Worm (Caenorhabditis elegans) whole organism, L4 larva: Measurements from ENCODE around the gene C01G10.9.

Experiments
- F37D6.2 ChIP-seq: sonication (generic microtip); optimal IDR thresholded peaks from 2 replicates; lab custom pipeline; 2016; ENCODE audit warnings: mild to moderate bottlenecking, missing genetic modification characterization, missing compliant biosample characterization
- F49E8.2 ChIP-seq: sonication (generic microtip); optimal IDR thresholded peaks from 2 replicates; lab custom pipeline; 2016; ENCODE audit warnings: missing compliant biosample characterization, mild to moderate bottlenecking, missing genetic modification characterization, borderline replicate concordance
- R02D3.7 ChIP-seq: fragments of 150-350 bp; sonication (generic microtip); optimal IDR thresholded peaks from 3 replicates; lab custom pipeline; 2014; ENCODE audit warnings: missing biosample characterization, missing genetic modification characterization
- T26A8.4 ChIP-seq: fragments of 200-800 bp; sonication (Bioruptor generic); IDR thresholded peaks from 2 replicates; pipeline ENCODE4 v1.3.6; 2022; ENCODE audit warnings: missing genetic modification characterization, missing compliant biosample characterization
- Y48G9A.11 ChIP-seq: fragments of 200-800 bp; sonication (Bioruptor generic); IDR thresholded peaks from 2 replicates; pipeline ENCODE4 v1.3.6; 2022; ENCODE audit warnings: missing genetic modification reagents, missing genetic modification characterization, missing compliant biosample characterization
- Y5F2A.4 ChIP-seq: fragments of 200-800 bp; sonication (Bioruptor generic); optimal IDR thresholded peaks from 2 replicates; lab custom pipeline; 2018; ENCODE audit warnings: mild to moderate bottlenecking, missing genetic modification characterization, missing compliant biosample characterization
- aly-2 ChIP-seq: sonication (generic microtip); optimal IDR thresholded peaks from 2 replicates; lab custom pipeline; 2018; ENCODE audit warnings: missing biosample characterization, missing genetic modification characterization
- ama-1 ChIP-seq: fragments of 150-350 bp; optimal IDR thresholded peaks from 2 replicates; lab custom pipeline; 2014; ENCODE audit warnings: inconsistent platforms, mixed read lengths
- arid-1 ChIP-seq: fragments of 200-800 bp; sonication (Bioruptor generic); conservative IDR thresholded peaks from 2 replicates; pipeline ENCODE4 v1.3.6; 2022; ENCODE audit warnings: missing genetic modification reagents, missing genetic modification characterization, missing compliant biosample characterization
- ceh-20 ChIP-seq: fragments of 200-800 bp; sonication (Bioruptor generic); IDR thresholded peaks from 2 replicates; pipeline ENCODE4 v1.3.6; 2022; ENCODE audit warnings: missing genetic modification reagents, missing genetic modification characterization, missing compliant biosample characterization
- ceh-32 ChIP-seq: sonication (generic microtip); optimal IDR thresholded peaks from 2 replicates; lab custom pipeline; 2016; ENCODE audit warnings: mild to moderate bottlenecking, missing genetic modification characterization, missing compliant biosample characterization; ENCODE audit not compliant: poor library complexity
- cey-2 ChIP-seq: sonication (generic microtip); optimal IDR thresholded peaks from 3 replicates; lab custom pipeline; 2017; ENCODE audit warnings: missing genetic modification characterization, mild to moderate bottlenecking, missing compliant biosample characterization, antibody characterized with exemption, borderline replicate concordance; ENCODE audit not compliant: insufficient read depth
- daf-16 ChIP-seq, 3 experiments: sonication (generic microtip); optimal IDR thresholded peaks; 2 replicates each; lab custom pipeline; 2016 to 2017; ENCODE audit warnings: missing genetic modification characterization in 3 of 3, missing genetic modification reagents in 3 of 3, mild to moderate bottlenecking in 2 of 3, missing compliant biosample characterization in 2 of 3, missing biosample characterization in 1 of 3, moderate library complexity in 1 of 3
- dmd-8 ChIP-seq: fragments of 200-800 bp; sonication (Bioruptor generic); IDR thresholded peaks from 2 replicates; pipeline ENCODE4 v1.3.6; 2022; ENCODE audit warnings: missing genetic modification characterization, missing compliant biosample characterization
- dpl-1 ChIP-seq: fragments of 150-350 bp; optimal IDR thresholded peaks from 2 replicates; lab custom pipeline; 2014; ENCODE audit warnings: missing biosample characterization, missing genetic modification reagents, missing genetic modification characterization
- duxl-1 ChIP-seq: sonication (generic microtip); optimal IDR thresholded peaks from 2 replicates; lab custom pipeline; 2016; ENCODE audit warnings: mild to moderate bottlenecking, missing genetic modification characterization, moderate library complexity, missing compliant biosample characterization; ENCODE audit not compliant: poor library complexity
- dve-1 ChIP-seq: sonication (generic microtip); optimal IDR thresholded peaks from 2 replicates; lab custom pipeline; 2017; ENCODE audit warnings: antibody characterized with exemption, mild to moderate bottlenecking, missing genetic modification characterization, missing compliant biosample characterization; ENCODE audit not compliant: insufficient read depth
- egl-27 ChIP-seq: sonication (generic microtip); optimal IDR thresholded peaks from 3 replicates; lab custom pipeline; 2017; ENCODE audit warnings: missing biosample characterization, missing genetic modification reagents, missing genetic modification characterization
- egl-43 ChIP-seq: fragments of 200-800 bp; sonication (Bioruptor generic); IDR thresholded peaks from 2 replicates; pipeline ENCODE4 v1.3.6; 2022; ENCODE audit warnings: missing genetic modification reagents, missing genetic modification characterization, missing compliant biosample characterization
- hif-1 ChIP-seq, 2 experiments: sonication (generic microtip); optimal IDR thresholded peaks; 2 replicates each; lab custom pipeline; 2016 to 2017; ENCODE audit warnings: missing compliant biosample characterization in 2 of 2, missing genetic modification characterization in 2 of 2, missing genetic modification reagents in 2 of 2, missing genotype in 2 of 2, mild to moderate bottlenecking in 1 of 2
- jun-1 ChIP-seq: fragments of 150-350 bp; optimal IDR thresholded peaks from 2 replicates; lab custom pipeline; 2014; ENCODE audit warnings: missing biosample characterization, missing genetic modification reagents, missing genetic modification characterization
- lin-1 ChIP-seq: fragments of 200-800 bp; sonication (Bioruptor generic); IDR thresholded peaks from 2 replicates; pipeline ENCODE4 v1.3.6; 2022; ENCODE audit warnings: missing genetic modification reagents, missing genetic modification characterization, missing compliant biosample characterization
- lin-13 ChIP-seq: fragments of 150-350 bp; optimal IDR thresholded peaks from 2 replicates; lab custom pipeline; 2014; ENCODE audit warnings: missing biosample characterization, missing genetic modification reagents, missing genetic modification characterization
- lin-15B ChIP-seq: fragments of 150-350 bp; sonication (generic microtip); optimal IDR thresholded peaks from 3 replicates; lab custom pipeline; 2014; ENCODE audit warnings: missing biosample characterization, missing genetic modification characterization
- lin-29 ChIP-seq: fragments of 200-800 bp; sonication (Bioruptor generic); IDR thresholded peaks from 2 replicates; pipeline ENCODE4 v1.3.6; 2022; ENCODE audit warnings: missing genetic modification reagents, missing genetic modification characterization, missing compliant biosample characterization
- lin-39 ChIP-seq: fragments of 150-350 bp; optimal IDR thresholded peaks from 2 replicates; lab custom pipeline; 2014; ENCODE audit warnings: missing biosample characterization, missing genetic modification reagents, missing genetic modification characterization
- lsy-2 ChIP-seq, 2 experiments: fragments of 150-350 bp in 1 of 2; sonication (generic microtip) in 1 of 2; optimal IDR thresholded peaks; 2 replicates each; lab custom pipeline; 2014 to 2017; ENCODE audit warnings: missing biosample characterization in 2 of 2, missing genetic modification characterization in 2 of 2
- madf-5 ChIP-seq, 2 experiments: fragments of 200-800 bp; sonication (Bioruptor generic); IDR thresholded peaks; 2 replicates each; pipeline ENCODE4 v1.3.6; 2022; ENCODE audit warnings: missing compliant biosample characterization in 2 of 2, missing genetic modification characterization in 2 of 2
- mdl-1 ChIP-seq, 2 experiments: fragments of 150-350 bp in 1 of 2; sonication (generic microtip) in 1 of 2; optimal IDR thresholded peaks; 2 replicates each; lab custom pipeline; 2014 to 2017; ENCODE audit warnings: missing biosample characterization in 2 of 2, missing genetic modification characterization in 2 of 2
- mep-1 ChIP-seq: fragments of 150-350 bp; sonication (generic microtip); optimal IDR thresholded peaks from 3 replicates; lab custom pipeline; 2014; ENCODE audit warnings: missing biosample characterization, missing genetic modification characterization
- mes-2 ChIP-seq: sonication (generic microtip); optimal IDR thresholded peaks from 2 replicates; lab custom pipeline; 2016; ENCODE audit warnings: missing genotype, mild to moderate bottlenecking, missing genetic modification characterization, missing compliant biosample characterization; ENCODE audit not compliant: poor library complexity, severe bottlenecking
- nhr-25 ChIP-seq: sonication (generic microtip); optimal IDR thresholded peaks from 2 replicates; lab custom pipeline; 2017; ENCODE audit warnings: missing genetic modification characterization, mild to moderate bottlenecking, missing compliant biosample characterization, antibody characterized with exemption, moderate library complexity, borderline replicate concordance; ENCODE audit not compliant: insufficient read depth
- nhr-48 ChIP-seq: sonication (generic microtip); optimal IDR thresholded peaks from 2 replicates; lab custom pipeline; 2016; ENCODE audit warnings: mild to moderate bottlenecking, missing genetic modification characterization, missing compliant biosample characterization
- nhr-6 ChIP-seq: fragments of 150-350 bp; optimal IDR thresholded peaks from 2 replicates; lab custom pipeline; 2014; ENCODE audit warnings: missing biosample characterization, missing genetic modification characterization
- nhr-76 ChIP-seq: fragments of 150-350 bp; optimal IDR thresholded peaks from 2 replicates; lab custom pipeline; 2014; ENCODE audit warnings: missing biosample characterization, missing genetic modification characterization
- pha-4 ChIP-seq, 2 experiments: fragments of 150-350 bp in 1 of 2; fragments of 200-800 bp in 1 of 2; sonication (Bioruptor generic) in 1 of 2; IDR thresholded peaks in 1 of 2; optimal IDR thresholded peaks in 1 of 2; 2 replicates each; pipeline versions ENCODE4 v1.3.6 to Lab custom; 2014 to 2022; ENCODE audit warnings: missing genetic modification characterization in 2 of 2, missing genetic modification reagents in 2 of 2, missing biosample characterization in 1 of 2, missing compliant biosample characterization in 1 of 2
- php-3 ChIP-seq: fragments of 200-800 bp; sonication (Bioruptor generic); IDR thresholded peaks from 2 replicates; pipeline ENCODE4 v1.3.6; 2022; ENCODE audit warnings: missing genetic modification reagents, missing genetic modification characterization, missing compliant biosample characterization
- rbr-2 ChIP-seq: sonication (generic microtip); optimal IDR thresholded peaks from 2 replicates; lab custom pipeline; 2016; ENCODE audit warnings: missing genotype, missing genetic modification characterization, missing compliant biosample characterization
- sdz-12 ChIP-seq: fragments of 200-800 bp; sonication (Bioruptor generic); optimal IDR thresholded peaks from 2 replicates; lab custom pipeline; 2018; ENCODE audit warnings: mild to moderate bottlenecking, missing genetic modification characterization, missing compliant biosample characterization
- skn-1 ChIP-seq: fragments of 150-350 bp; optimal IDR thresholded peaks from 2 replicates; lab custom pipeline; 2014; ENCODE audit warnings: missing biosample characterization, missing genetic modification characterization
- snpc-1.2 ChIP-seq: fragments of 200-800 bp; sonication (Bioruptor generic); IDR thresholded peaks from 2 replicates; pipeline ENCODE4 v1.3.6; 2022; ENCODE audit warnings: missing genetic modification reagents, missing genetic modification characterization, missing compliant biosample characterization
- snpc-4 ChIP-seq: fragments of 150-350 bp; optimal IDR thresholded peaks from 2 replicates; lab custom pipeline; 2014; ENCODE audit warnings: missing biosample characterization, missing genetic modification characterization
- unc-39 ChIP-seq: sonication (generic microtip); optimal IDR thresholded peaks from 2 replicates; lab custom pipeline; 2017; ENCODE audit warnings: missing biosample characterization, missing genetic modification characterization
- unc-62 ChIP-seq, 3 experiments: fragments of 150-350 bp in 1 of 3; sonication (generic microtip); optimal IDR thresholded peaks in 2 of 3; peaks in 1 of 3; 1 replicate in 1 of 3; 2 replicates in 2 of 3; lab custom pipeline; 2014 to 2017; ENCODE audit warnings: missing biosample characterization in 3 of 3, missing genetic modification characterization in 3 of 3, missing genetic modification reagents in 3 of 3, missing genotype in 1 of 3
- vab-7 ChIP-seq: fragments of 200-800 bp; sonication (Bioruptor generic); IDR thresholded peaks from 2 replicates; pipeline ENCODE4 v1.3.6; 2022; ENCODE audit warnings: missing genetic modification reagents, missing genetic modification characterization, missing compliant biosample characterization
- zfp-3 ChIP-seq: fragments of 200-800 bp; sonication (Bioruptor generic); conservative IDR thresholded peaks from 2 replicates; pipeline ENCODE4 v1.3.6; 2022; ENCODE audit warnings: missing genetic modification reagents, missing genetic modification characterization, missing compliant biosample characterization
- ztf-11 ChIP-seq: fragments of 150-350 bp; optimal IDR thresholded peaks from 2 replicates; lab custom pipeline; 2014; ENCODE audit warnings: missing biosample characterization, missing genetic modification characterization
- ztf-7 ChIP-seq: fragments of 150-350 bp; optimal IDR thresholded peaks from 2 replicates; lab custom pipeline; 2014; ENCODE audit warnings: missing biosample characterization, missing genetic modification characterization

Gene C01G10.9

DNA sequence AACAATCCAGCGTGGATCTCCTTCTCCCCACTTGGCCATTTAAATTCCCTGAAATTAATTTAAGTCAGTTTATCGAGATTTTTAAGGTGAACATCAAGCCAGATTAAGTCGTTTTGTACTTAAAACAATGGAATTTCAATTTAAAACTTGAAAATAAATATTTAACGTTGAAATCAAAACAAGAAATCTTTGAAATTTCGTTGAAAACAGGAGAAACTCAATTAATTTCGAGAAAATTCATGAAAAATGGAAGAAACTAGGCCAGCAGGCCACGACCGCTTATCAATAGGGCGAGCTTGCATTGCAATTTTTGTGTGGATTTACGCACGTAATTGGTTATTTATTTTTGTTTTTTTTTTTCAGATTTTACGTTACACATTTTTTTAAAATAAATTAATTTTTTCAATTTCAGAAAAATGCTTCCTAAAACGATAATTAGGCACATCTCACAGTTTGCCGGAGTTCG lies 3.0 kb downstream of the C01G10.9 start, which contains the start of the genes ahsa-1 and C01G10.7 (continued):
- TF ChIP-seq pha-4 (GFP tag; IDR thresholded peaks at IDR 0.05; lab: Robert Waterston, UW): peak; percentile 54; the same call in 1 of the 2 replicates
- peak; percentile 97 for TF ChIP-seq pha-4 (tag; optimal IDR thresholded peaks at IDR 0.05; lab: Kevin White, UChicago)
- TF ChIP-seq T26A8.4: peak; percentile 59; the same call in 1 of the 2 replicates
- peak in 1 of 2 experiments; percentile 13 for TF ChIP-seq mdl-1 (tag; optimal IDR thresholded peaks at IDR 0.05; lab: Kevin White, UChicago)
- peak; percentile 86 for TF ChIP-seq lin-13 (GFP tag; lab: Kevin White, UChicago)
- peak; percentile 60 to 98 for TF ChIP-seq hif-1 (tag; optimal IDR thresholded peaks at IDR 0.05; lab: Kevin White, UChicago)
- 0 out of 2 replicates have a peak, but pooled peaks have one; percentile 32 for TF ChIP-seq zfp-3 (GFP tag; lab: Robert Waterston, UW)
- TF ChIP-seq ztf-11 (tag; lab: Kevin White, UChicago): no peak
- peak; percentile 45 to 64; a peak in 2 of 4 replicates for TF ChIP-seq madf-5 (GFP tag; IDR thresholded peaks at IDR 0.05; lab: Robert Waterston, UW)
- TF ChIP-seq vab-7 (GFP tag; lab: Robert Waterston, UW): peak; percentile 49; the same call in 1 of the 2 replicates
- peak in 1 of 2 experiments; percentile 72 for TF ChIP-seq daf-16 (GFP tag; optimal IDR thresholded peaks at IDR 0.05; lab: Kevin White, UChicago)
- no peak for TF ChIP-seq daf-16 (tag; optimal IDR thresholded peaks at IDR 0.05; lab: Kevin White, UChicago)
- peak; percentile 84 for TF ChIP-seq dpl-1 (GFP tag; lab: Kevin White, UChicago)
- no peak for TF ChIP-seq sdz-12 (GFP tag; lab: Kevin White, UChicago)
- no peak for TF ChIP-seq skn-1 (tag; lab: Kevin White, UChicago)
- TF ChIP-seq duxl-1: peak; percentile 72
- no peak for TF ChIP-seq aly-2 (tag; lab: Kevin White, UChicago)
- no peak for TF ChIP-seq cey-2 (tag; lab: Kevin White, UChicago)
- no peak for TF ChIP-seq nhr-25 (tag; lab: Kevin White, UChicago)
- no peak for TF ChIP-seq Y5F2A.4 (GFP tag; lab: Kevin White, UChicago)
- no peak for TF ChIP-seq snpc-4 (tag; lab: Kevin White, UChicago)
- peak; percentile 64 to 94 for TF ChIP-seq lsy-2 (tag; optimal IDR thresholded peaks at IDR 0.05; lab: Kevin White, UChicago)
- TF ChIP-seq php-3 (GFP tag; lab: Robert Waterston, UW): no peak
- peak; percentile 87 for TF ChIP-seq rbr-2 (tag; lab: Kevin White, UChicago)
- no peak for TF ChIP-seq ceh-32 (tag; lab: Kevin White, UChicago)
- TF ChIP-seq egl-27 (tag; lab: Kevin White, UChicago): no peak
- no peak for TF ChIP-seq egl-43 (GFP tag; lab: Robert Waterston, UW)
- TF ChIP-seq unc-39 (tag; lab: Kevin White, UChicago): no peak
- no peak for TF ChIP-seq dve-1
- peak; percentile 67; the same call in 1 of the 2 replicates for TF ChIP-seq ceh-20 (GFP tag; lab: Robert Waterston, UW)
- peak; percentile 89 for TF ChIP-seq R02D3.7
- no peak for TF ChIP-seq dmd-8 (GFP tag; lab: Robert Waterston, UW)
- TF ChIP-seq nhr-6 (tag; lab: Kevin White, UChicago): peak; percentile 99
- no peak for TF ChIP-seq jun-1 (tag; lab: Kevin White, UChicago)
- peak; percentile 82 for TF ChIP-seq Y48G9A.11
- no peak for TF ChIP-seq lin-29 (GFP tag; lab: Robert Waterston, UW)
- TF ChIP-seq F49E8.2: peak; percentile 56
- TF ChIP-seq mes-2: peak; percentile 99
- no peak for TF ChIP-seq lin-1
- TF ChIP-seq unc-62 (GFP tag; optimal IDR thresholded peaks at IDR 0.05 in 1 of 2; lab: Kevin White, UChicago): no peak
- TF ChIP-seq unc-62 (tag; optimal IDR thresholded peaks at IDR 0.05; lab: Kevin White, UChicago): no peak
- 0 out of 2 replicates have a peak, but pooled peaks have one; percentile 46 for TF ChIP-seq arid-1
- TF ChIP-seq mep-1 (tag; lab: Kevin White, UChicago): no peak
- TF ChIP-seq nhr-76 (tag; lab: Kevin White, UChicago): no peak
- no peak for TF ChIP-seq snpc-1.2 (GFP tag; lab: Robert Waterston, UW)
- TF ChIP-seq F37D6.2 (tag; lab: Kevin White, UChicago): peak; percentile 70
- no peak for TF ChIP-seq lin-39 (tag; lab: Kevin White, UChicago)
- TF ChIP-seq lin-15B: peak; percentile 91
- TF ChIP-seq nhr-48 (tag; lab: Kevin White, UChicago): no peak
- TF ChIP-seq ama-1: no peak
- peak; percentile 40 for TF ChIP-seq ztf-7
